Fruit fly (Drosophila melanogaster): ENCODE data around the gene smal.

The smal gene

DNA sequence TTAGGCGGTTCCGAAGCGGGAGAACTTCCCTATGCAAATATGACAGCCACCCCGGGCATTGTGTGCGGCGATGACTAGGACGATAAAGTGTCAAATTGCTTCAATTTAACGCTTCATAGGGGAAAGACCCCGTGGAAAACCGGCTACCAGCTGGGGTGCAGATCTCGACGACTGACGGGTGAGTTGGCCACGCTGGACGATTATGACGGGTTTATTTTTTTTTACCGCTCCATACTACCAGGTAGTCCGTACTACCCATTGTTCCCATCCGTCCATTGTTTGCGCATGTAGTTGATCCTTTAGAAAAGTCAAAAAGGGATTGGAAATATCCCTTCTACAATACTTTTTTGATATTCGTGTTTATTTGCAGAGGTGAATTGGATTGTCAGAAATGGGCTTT is 34.6 kb downstream of the smal start:
- TF ChIP-seq Myc (optimal IDR thresholded peaks at IDR 0.05) (no peak), ttk (optimal IDR thresholded peaks at IDR 0.05) (no peak), insv (optimal IDR thresholded peaks at IDR 0.05) (no peak), Sin3A (optimal IDR thresholded peaks at IDR 0.05) (no peak), h (optimal IDR thresholded peaks at IDR 0.05) (no peak), psq (optimal IDR thresholded peaks at IDR 0.05) (no peak)

DNA sequence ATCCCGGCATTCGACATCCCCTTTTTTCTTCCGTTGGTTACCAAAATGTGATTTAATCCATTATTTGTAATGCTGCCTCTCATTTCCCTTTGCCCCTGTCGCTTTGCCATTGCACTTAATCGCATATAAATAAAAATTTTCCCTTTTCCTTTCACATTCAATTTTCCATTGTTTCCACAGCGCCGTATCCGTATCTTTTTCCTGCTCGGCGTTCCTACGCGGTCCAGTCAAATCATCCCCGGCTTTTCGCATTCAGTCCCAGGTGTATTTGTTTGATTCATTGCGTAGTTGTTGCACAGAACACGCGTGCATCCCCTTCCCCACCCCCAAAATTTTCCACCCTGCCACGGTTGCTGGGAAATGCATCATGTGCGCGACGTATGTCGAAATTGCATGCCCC is 37.0 kb downstream of the smal start:
- no peak for TF ChIP-seq h (optimal IDR thresholded peaks at IDR 0.05)
- TF ChIP-seq ttk (optimal IDR thresholded peaks at IDR 0.05): no peak
- no peak for TF ChIP-seq psq (optimal IDR thresholded peaks at IDR 0.05)
- TF ChIP-seq Myc (optimal IDR thresholded peaks at IDR 0.05): no peak

DNA sequence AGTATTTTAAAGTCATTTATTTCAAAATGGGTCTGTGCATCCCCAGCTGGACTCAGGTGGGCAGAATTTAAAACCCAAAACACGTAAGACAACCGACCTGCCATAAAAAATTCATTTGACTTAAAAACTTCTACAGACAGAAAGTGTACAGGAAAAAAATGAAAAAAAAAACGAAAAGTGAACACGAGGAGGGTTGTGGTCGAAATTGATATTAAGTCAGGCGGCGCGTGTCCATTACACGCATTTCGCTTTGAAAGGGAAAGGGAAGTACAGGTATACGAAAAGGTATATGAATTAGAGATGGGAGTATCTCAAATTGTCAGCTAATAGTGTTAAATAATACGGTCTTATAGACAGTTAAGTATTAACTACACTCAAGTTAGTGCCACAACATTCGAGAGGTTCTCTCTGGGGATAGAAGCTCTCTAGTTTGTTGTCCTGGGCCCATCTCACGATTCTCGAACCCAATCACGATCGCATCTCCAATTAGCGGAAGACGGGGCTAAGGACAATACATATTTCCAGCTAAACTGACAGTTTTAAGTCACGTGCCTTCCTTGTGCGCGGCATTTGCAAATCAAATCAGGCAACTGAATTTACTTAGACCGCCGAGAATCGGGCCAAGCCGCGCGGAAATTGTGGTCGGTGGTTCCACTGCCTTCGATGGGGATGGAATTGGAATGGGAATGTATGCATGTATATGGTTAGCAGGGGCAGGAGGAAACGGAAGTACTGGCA is 39.9 kb downstream of the smal start:
- TF ChIP-seq insv (optimal IDR thresholded peaks at IDR 0.05): no peak

DNA sequence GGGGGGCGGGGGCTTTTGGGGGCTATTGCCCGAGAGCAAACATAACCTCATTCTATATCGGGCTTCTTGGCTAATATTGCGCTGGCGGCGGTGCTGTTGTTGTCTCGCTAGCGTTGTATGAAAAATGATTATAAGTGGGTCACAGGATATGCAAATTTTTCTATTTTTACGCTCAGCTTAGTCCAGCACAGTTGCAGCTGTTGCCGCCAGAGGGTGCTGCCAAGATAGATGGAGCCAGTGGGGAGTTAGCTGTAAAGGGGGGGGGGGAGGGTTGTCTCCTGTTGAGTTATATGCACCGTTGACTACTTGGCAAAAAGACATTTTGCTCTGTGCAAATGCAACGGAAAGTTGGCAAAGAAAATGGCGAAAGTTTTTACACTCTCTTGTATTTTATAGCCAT is 42.0 kb downstream of the smal start:
- TF ChIP-seq Sin3A (optimal IDR thresholded peaks at IDR 0.05): no peak
- no peak for TF ChIP-seq ttk (optimal IDR thresholded peaks at IDR 0.05)
- TF ChIP-seq psq (optimal IDR thresholded peaks at IDR 0.05): no peak
- TF ChIP-seq h (optimal IDR thresholded peaks at IDR 0.05): no peak
- no peak for TF ChIP-seq Myc (optimal IDR thresholded peaks at IDR 0.05)
- TF ChIP-seq insv (optimal IDR thresholded peaks at IDR 0.05): no peak

DNA sequence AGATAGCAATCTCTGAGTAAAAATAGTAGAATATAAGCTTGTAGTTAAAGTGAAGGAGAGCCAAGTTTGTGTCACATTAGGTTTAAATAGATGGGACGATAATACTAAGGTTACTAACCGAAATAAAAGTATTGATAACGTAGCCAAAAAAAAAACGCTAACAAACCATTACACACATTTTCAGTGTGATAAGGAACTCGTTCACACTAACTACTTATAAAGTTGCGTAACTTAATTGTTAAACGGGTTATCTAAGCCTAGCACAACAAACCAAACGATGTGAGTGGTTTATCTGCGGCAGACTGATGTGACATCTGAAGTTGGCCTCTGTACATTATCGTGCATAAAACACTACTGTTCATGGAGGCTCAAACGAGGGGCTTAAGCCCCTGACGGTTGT is 45.3 kb downstream of the smal start:
- TF ChIP-seq ttk (optimal IDR thresholded peaks at IDR 0.05) (no peak), h (optimal IDR thresholded peaks at IDR 0.05) (no peak), Sin3A (optimal IDR thresholded peaks at IDR 0.05) (no peak), Myc (optimal IDR thresholded peaks at IDR 0.05) (no peak), insv (optimal IDR thresholded peaks at IDR 0.05) (no peak), psq (optimal IDR thresholded peaks at IDR 0.05) (no peak)

DNA sequence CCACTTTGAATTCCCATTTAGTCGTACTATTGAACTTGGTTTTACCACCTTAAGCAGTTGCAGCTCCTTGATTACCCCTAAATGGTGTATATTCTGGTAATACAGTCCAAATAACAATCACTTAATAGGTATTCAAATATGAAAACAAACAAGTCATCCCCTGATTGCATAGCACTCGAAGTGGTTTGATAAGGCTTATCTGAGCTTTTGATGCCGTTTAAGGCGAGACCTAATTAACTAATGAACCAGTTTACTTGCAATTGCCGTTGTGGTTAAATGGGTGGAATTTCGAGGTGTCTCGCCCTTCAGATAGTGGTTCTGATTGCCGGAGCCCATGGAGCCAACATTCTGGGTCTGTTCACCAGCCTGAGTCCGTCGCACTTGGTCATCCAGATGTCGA is 45.9 kb downstream of the smal start, which contains the start of gene Ugt37B1:
Gene Ugt37B1, plus strand, starts transcription at position 246 of the 400 bp plus-strand sequence.
- TF ChIP-seq Myc (optimal IDR thresholded peaks at IDR 0.05): no peak
- TF ChIP-seq ttk (optimal IDR thresholded peaks at IDR 0.05): no peak
- no peak for TF ChIP-seq insv (optimal IDR thresholded peaks at IDR 0.05)
- TF ChIP-seq psq (optimal IDR thresholded peaks at IDR 0.05): no peak
- TF ChIP-seq Sin3A (optimal IDR thresholded peaks at IDR 0.05): no peak

DNA sequence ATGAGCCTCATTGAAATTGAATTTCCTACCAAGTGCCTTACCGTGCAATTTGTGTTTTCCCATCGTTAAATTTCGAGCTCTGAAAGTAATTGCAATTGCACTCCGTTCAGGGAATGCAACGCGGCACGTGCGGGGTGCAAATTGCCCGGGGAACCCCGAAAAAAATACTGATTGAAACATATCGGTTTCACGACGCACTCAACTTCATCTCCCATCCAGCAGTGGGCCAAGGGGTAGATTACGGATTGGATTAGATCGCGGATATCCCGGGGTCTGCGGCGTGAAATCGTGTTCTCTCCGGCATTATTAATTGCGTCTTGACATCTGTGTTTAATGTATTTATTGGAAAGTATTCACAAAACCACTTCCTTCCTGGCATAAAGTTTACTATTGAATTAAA is 49.6 kb downstream of the smal start:
- TF ChIP-seq insv (optimal IDR thresholded peaks at IDR 0.05) (no peak), h (optimal IDR thresholded peaks at IDR 0.05) (no peak), ttk (optimal IDR thresholded peaks at IDR 0.05) (no peak), Sin3A (optimal IDR thresholded peaks at IDR 0.05) (no peak), Myc (optimal IDR thresholded peaks at IDR 0.05) (no peak), psq (optimal IDR thresholded peaks at IDR 0.05) (no peak)

DNA sequence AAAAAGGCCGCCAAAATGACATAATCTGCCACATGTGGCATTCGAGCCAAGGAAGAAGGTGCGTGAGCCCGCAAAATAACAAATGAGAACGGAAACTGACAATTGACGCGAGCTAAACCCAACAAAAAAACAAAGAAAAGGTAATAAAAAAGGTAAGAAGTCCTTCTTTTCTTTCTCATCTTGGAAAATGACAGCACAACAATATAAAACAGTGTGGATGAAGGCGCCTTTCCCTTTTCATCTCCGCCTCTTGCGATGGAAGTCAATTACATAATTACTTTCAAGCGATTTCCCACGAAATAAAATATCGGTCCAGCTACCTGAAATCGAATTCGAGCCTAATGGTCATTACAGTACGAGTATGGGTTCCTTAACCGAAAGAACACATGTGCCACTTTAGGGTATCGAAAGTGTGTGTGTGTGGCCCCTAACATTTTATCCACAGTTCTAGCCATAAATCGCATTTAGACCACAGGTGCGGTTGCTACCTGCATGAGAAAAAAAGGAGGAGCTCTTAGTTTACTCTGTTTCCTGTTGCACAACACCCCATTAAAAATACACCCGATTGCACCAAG is 50.3 kb downstream of the smal start:
- TF ChIP-seq insv (optimal IDR thresholded peaks at IDR 0.05): no peak
- no peak for TF ChIP-seq psq (optimal IDR thresholded peaks at IDR 0.05)
- no peak for TF ChIP-seq h (optimal IDR thresholded peaks at IDR 0.05)
- TF ChIP-seq Sin3A (optimal IDR thresholded peaks at IDR 0.05): no peak
- TF ChIP-seq Myc (optimal IDR thresholded peaks at IDR 0.05): no peak
- no peak for TF ChIP-seq ttk (optimal IDR thresholded peaks at IDR 0.05)

DNA sequence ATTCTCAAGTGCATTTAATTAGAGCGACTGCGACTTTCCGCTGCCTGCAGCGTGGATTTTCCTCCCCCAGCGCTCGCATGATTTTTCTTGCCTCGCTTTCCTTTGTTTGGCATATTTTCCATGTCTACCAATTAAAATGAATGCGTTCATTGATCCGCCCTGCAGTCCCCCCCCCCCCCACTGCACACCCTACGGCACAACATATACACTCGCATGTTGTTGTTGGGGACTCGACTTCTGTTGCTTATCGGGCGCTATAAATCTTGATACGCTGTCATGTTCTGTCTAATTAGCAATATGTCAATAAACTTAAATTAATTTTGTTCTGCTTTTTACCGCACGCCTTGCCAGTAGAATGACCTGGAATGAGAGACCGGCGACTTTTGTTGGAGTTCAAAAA is 57.5 kb downstream of the smal start:
- no peak for TF ChIP-seq h (optimal IDR thresholded peaks at IDR 0.05)
- TF ChIP-seq insv (optimal IDR thresholded peaks at IDR 0.05): no peak
- TF ChIP-seq psq (optimal IDR thresholded peaks at IDR 0.05): no peak
- no peak for TF ChIP-seq Myc (optimal IDR thresholded peaks at IDR 0.05)

DNA sequence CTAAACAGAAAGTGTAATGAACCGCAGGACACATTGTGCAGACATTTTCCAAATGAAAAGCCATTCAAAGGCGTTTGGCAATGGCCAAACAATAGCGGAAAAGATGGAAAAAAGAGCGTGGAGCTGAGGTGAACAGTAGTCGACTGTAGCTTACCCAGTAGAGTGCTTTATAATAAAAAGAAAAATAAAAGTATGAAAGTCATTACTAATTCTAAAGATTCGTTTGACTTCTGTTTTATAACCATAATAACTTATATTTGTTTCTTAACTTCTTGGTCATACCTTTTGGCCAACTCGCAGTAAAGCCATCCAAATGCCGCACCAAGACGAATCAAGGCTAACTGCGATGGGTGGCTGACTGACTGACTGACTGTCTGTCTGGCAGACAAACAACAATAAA is 60.4 kb downstream of the smal start:
- TF ChIP-seq ttk (optimal IDR thresholded peaks at IDR 0.05): no peak
- no peak for TF ChIP-seq h (optimal IDR thresholded peaks at IDR 0.05)
- TF ChIP-seq Myc (optimal IDR thresholded peaks at IDR 0.05): no peak
- TF ChIP-seq psq (optimal IDR thresholded peaks at IDR 0.05): no peak
- no peak for TF ChIP-seq insv (optimal IDR thresholded peaks at IDR 0.05)
- no peak for TF ChIP-seq Sin3A (optimal IDR thresholded peaks at IDR 0.05)

DNA sequence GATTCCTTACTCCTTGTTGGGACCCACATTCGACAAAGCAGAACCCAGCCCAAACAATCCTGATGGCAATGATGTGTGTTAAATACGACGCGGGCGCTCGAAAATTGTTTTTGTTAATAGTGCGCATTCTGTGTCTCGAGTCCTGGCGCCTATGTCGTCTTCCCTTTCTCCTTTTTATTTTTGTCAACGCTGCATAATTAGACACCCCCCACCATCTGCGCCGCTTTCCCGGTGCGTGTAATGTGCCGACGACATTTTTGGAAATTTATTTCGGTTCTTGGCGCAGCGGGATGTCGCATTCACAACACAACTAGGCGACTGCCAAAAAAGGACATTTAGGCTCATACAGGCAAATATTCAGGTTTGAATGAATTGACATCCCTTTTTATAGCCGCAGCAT is 62.1 kb downstream of the smal start:
- TF ChIP-seq psq (optimal IDR thresholded peaks at IDR 0.05) (no peak), Sin3A (optimal IDR thresholded peaks at IDR 0.05) (no peak), ttk (optimal IDR thresholded peaks at IDR 0.05) (no peak), insv (optimal IDR thresholded peaks at IDR 0.05) (no peak), Myc (optimal IDR thresholded peaks at IDR 0.05) (no peak), h (optimal IDR thresholded peaks at IDR 0.05) (no peak)

DNA sequence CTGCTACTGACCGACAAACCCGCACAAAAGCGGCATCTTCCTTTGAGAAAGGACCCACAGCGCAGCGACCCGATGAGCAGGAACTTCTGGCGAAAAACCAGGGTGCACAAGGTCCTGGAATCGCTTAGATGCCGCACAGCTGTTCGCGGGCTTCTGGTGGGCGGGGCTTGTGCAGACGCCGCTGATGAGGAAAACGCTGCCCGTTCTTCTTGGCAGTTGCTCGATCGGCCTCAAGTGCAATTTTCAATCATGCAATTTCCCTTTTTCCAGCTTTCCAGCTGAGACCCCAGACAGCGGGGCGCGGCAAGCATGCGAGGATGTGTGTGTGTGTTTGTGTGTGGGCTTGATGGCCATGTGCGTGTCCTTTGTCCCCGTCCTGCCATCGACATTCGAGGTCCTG is 63.1 kb downstream of the smal start:
- no peak for TF ChIP-seq insv (optimal IDR thresholded peaks at IDR 0.05)
- no peak for TF ChIP-seq Sin3A (optimal IDR thresholded peaks at IDR 0.05)
- TF ChIP-seq psq (optimal IDR thresholded peaks at IDR 0.05): no peak
- TF ChIP-seq h (optimal IDR thresholded peaks at IDR 0.05): no peak
- TF ChIP-seq ttk (optimal IDR thresholded peaks at IDR 0.05): no peak
- TF ChIP-seq Myc (optimal IDR thresholded peaks at IDR 0.05): no peak

DNA sequence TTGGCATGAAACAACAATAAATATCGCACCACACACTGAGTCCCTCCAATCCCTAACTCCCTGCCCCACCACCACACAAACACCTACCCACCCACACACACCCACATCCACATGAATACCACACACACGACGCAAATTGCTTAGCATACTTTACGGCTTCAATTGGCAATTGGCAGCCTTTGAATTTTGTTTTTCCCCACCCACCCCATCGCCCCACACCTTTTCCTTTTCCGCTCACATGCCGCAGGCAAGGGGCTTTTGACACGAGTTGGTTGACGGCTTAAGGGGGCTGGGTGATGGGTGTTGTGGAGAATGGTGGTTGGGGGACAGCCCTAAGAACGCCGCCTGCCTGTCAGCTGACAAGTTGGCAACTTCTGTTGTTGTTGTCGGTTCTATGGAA is 70.5 kb downstream of the smal start:
- TF ChIP-seq Sin3A (optimal IDR thresholded peaks at IDR 0.05) (no peak), ttk (optimal IDR thresholded peaks at IDR 0.05) (no peak), Myc (optimal IDR thresholded peaks at IDR 0.05) (no peak), h (optimal IDR thresholded peaks at IDR 0.05) (no peak), psq (optimal IDR thresholded peaks at IDR 0.05) (no peak), insv (optimal IDR thresholded peaks at IDR 0.05) (no peak)

Measured in Kc167 (cell line).